Fruit fly (Drosophila melanogaster) whole organism, embryonic: ENCODE measurements around the gene CG15553.

Experiments used
- ATbp ChIP-seq: fragments of 200-800 bp; sonication (Bioruptor generic); optimal IDR thresholded peaks from 2 replicates; lab custom pipeline; 2017; ENCODE audit warnings: missing biosample characterization, mild to moderate bottlenecking, missing genetic modification characterization, missing genetic modification reagents
- Bgb ChIP-seq: fragments of 200-800 bp; sonication (Bioruptor generic); IDR thresholded peaks from 2 replicates; pipeline ENCODE4 v1.3.6; 2022; ENCODE audit warnings: missing biosample characterization, missing genetic modification characterization; ENCODE audit not compliant: partially characterized antibody
- CG10565 ChIP-seq: fragments of 200-800 bp; sonication (Bioruptor generic); optimal IDR thresholded peaks from 3 replicates; lab custom pipeline; 2016; ENCODE audit warnings: missing biosample characterization, mild to moderate bottlenecking, missing genetic modification characterization
- CG11085 ChIP-seq: fragments of 200-800 bp; sonication (Bioruptor generic); IDR thresholded peaks from 2 replicates; pipeline ENCODE4 v1.3.6; 2022; ENCODE audit warnings: missing biosample characterization, missing genetic modification characterization
- CG11093 ChIP-seq: fragments of 200-800 bp; sonication (Bioruptor generic); IDR thresholded peaks from 3 replicates; pipeline ENCODE4 v1.3.6; 2022; ENCODE audit warnings: missing biosample characterization, missing genetic modification characterization
- CG11696 ChIP-seq: fragments of 200-800 bp; sonication (Bioruptor generic); IDR thresholded peaks from 2 replicates; pipeline ENCODE4 v1.3.6; 2022; ENCODE audit warnings: missing biosample characterization, missing genetic modification characterization
- CG12299 ChIP-seq: fragments of 200-800 bp; sonication (Bioruptor generic); optimal IDR thresholded peaks from 2 replicates; lab custom pipeline; 2018; ENCODE audit warnings: missing biosample characterization, mild to moderate bottlenecking, missing genetic modification characterization
- CG13894 ChIP-seq: fragments of 200-800 bp; sonication (Bioruptor generic); optimal IDR thresholded peaks from 3 replicates; lab custom pipeline; 2018; ENCODE audit warnings: missing biosample characterization, mild to moderate bottlenecking, missing genetic modification characterization, moderate library complexity
- CG14965 ChIP-seq: fragments of 200-800 bp; sonication (Bioruptor generic); optimal IDR thresholded peaks from 2 replicates; lab custom pipeline; 2016; ENCODE audit warnings: missing biosample characterization, missing genetic modification characterization, borderline replicate concordance
- CG1529 ChIP-seq: fragments of 200-800 bp; sonication (Bioruptor generic); optimal IDR thresholded peaks from 3 replicates; lab custom pipeline; 2018; ENCODE audit warnings: missing biosample characterization, missing genetic modification characterization
- CG1602 ChIP-seq: fragments of 200-800 bp; sonication (Bioruptor generic); optimal IDR thresholded peaks from 3 replicates; lab custom pipeline; 2016; ENCODE audit warnings: missing biosample characterization, missing genetic modification characterization
- CG17186 ChIP-seq: fragments of 200-800 bp; sonication (Bioruptor generic); optimal IDR thresholded peaks from 3 replicates; lab custom pipeline; 2017; ENCODE audit warnings: missing biosample characterization, missing genetic modification reagents, missing genetic modification characterization
- CG1832 ChIP-seq: fragments of 200-800 bp; sonication (Bioruptor generic); optimal IDR thresholded peaks from 2 replicates; lab custom pipeline; 2017; ENCODE audit warnings: missing biosample characterization, mild to moderate bottlenecking, missing genetic modification characterization, inconsistent platforms
- CG2120 ChIP-seq: fragments of 200-800 bp; sonication (Bioruptor generic); optimal IDR thresholded peaks from 3 replicates; lab custom pipeline; 2016; ENCODE audit warnings: missing biosample characterization, missing genetic modification characterization
- CG2875 ChIP-seq: fragments of 200-800 bp; sonication (Bioruptor generic); optimal IDR thresholded peaks from 2 replicates; lab custom pipeline; 2017; ENCODE audit warnings: missing biosample characterization, mild to moderate bottlenecking, missing genetic modification characterization, missing genetic modification reagents
- CG32767 ChIP-seq: fragments of 200-800 bp; sonication (Bioruptor generic); IDR thresholded peaks from 2 replicates; pipeline ENCODE4 v1.3.6; 2022; ENCODE audit warnings: missing biosample characterization, missing genetic modification characterization
- CG32772 ChIP-seq: fragments of 200-800 bp; sonication (Bioruptor generic); IDR thresholded peaks from 2 replicates; pipeline ENCODE4 v1.3.6; 2022; ENCODE audit warnings: missing biosample characterization, missing genetic modification characterization
- CG3838 ChIP-seq: fragments of 200-800 bp; sonication (Bioruptor generic); optimal IDR thresholded peaks from 3 replicates; lab custom pipeline; 2016; ENCODE audit warnings: missing biosample characterization, missing genetic modification characterization
- CG4617 ChIP-seq: fragments of 200-800 bp; sonication (Bioruptor generic); optimal IDR thresholded peaks from 3 replicates; lab custom pipeline; 2016; ENCODE audit warnings: missing biosample characterization, missing genetic modification characterization, borderline replicate concordance
- CG5245 ChIP-seq: fragments of 200-800 bp; sonication (Bioruptor generic); optimal IDR thresholded peaks from 3 replicates; lab custom pipeline; 2016; ENCODE audit warnings: missing biosample characterization, missing genetic modification characterization
- CG8765 ChIP-seq: fragments of 200-800 bp; sonication (Bioruptor generic); IDR thresholded peaks from 2 replicates; pipeline ENCODE4 v1.3.6; 2022; ENCODE audit warnings: missing biosample characterization, missing genetic modification characterization
- CG8944 ChIP-seq: fragments of 200-800 bp; sonication (Bioruptor generic); optimal IDR thresholded peaks from 3 replicates; lab custom pipeline; 2016; ENCODE audit warnings: missing biosample characterization, missing genetic modification characterization
- CG9215 ChIP-seq: fragments of 200-800 bp; sonication (Bioruptor generic); IDR thresholded peaks from 2 replicates; pipeline ENCODE4 v1.3.6; 2022; ENCODE audit warnings: missing biosample characterization, missing genetic modification characterization
- CG9609 ChIP-seq: fragments of 200-800 bp; sonication (Bioruptor generic); optimal IDR thresholded peaks from 3 replicates; lab custom pipeline; 2016; ENCODE audit warnings: missing biosample characterization, missing genetic modification characterization
- CG9876 ChIP-seq: fragments of 200-800 bp; sonication (Bioruptor generic); optimal IDR thresholded peaks from 2 replicates; lab custom pipeline; 2016; ENCODE audit warnings: missing biosample characterization, missing genetic modification characterization
- CHES-1-like ChIP-seq: fragments of 200-800 bp; sonication (Bioruptor generic); optimal IDR thresholded peaks from 2 replicates; lab custom pipeline; 2016; ENCODE audit warnings: missing biosample characterization, missing genetic modification characterization
- D ChIP-seq, 2 experiments: fragments of 200-800 bp in 1 of 2; fragments of >200 bp in 1 of 2; sonication (Bioruptor generic) in 1 of 2; optimal IDR thresholded peaks; 2 replicates in 1 of 2; 3 replicates in 1 of 2; lab custom pipeline; 2017; ENCODE audit warnings: mild to moderate bottlenecking in 1 of 2, missing biosample characterization in 1 of 2, missing genetic modification characterization in 1 of 2, missing genetic modification reagents in 1 of 2
- Dip2 ChIP-seq: fragments of 200-800 bp; sonication (Bioruptor generic); IDR thresholded peaks from 2 replicates; pipeline ENCODE4 v1.3.6; 2022; ENCODE audit warnings: missing biosample characterization, missing genetic modification characterization
- Dll ChIP-seq: fragments of 200-800 bp; sonication (Bioruptor generic); IDR thresholded peaks from 4 replicates; pipeline ENCODE4 v1.3.6; 2022; ENCODE audit warnings: missing biosample characterization, missing genetic modification characterization; ENCODE audit not compliant: partially characterized antibody
- GATAe ChIP-seq: fragments of 200-800 bp; sonication (Bioruptor generic); conservative IDR thresholded peaks from 2 replicates; pipeline ENCODE4 v1.3.6; 2022; ENCODE audit warnings: missing biosample characterization, missing genetic modification characterization
- Jarid2 ChIP-seq: fragments of 200-800 bp; sonication (Bioruptor generic); optimal IDR thresholded peaks from 3 replicates; lab custom pipeline; 2017; ENCODE audit warnings: mild to moderate bottlenecking, missing biosample characterization, missing genetic modification reagents, missing genetic modification characterization
- Kr ChIP-seq: fragments of 200-800 bp; sonication (Bioruptor generic); optimal IDR thresholded peaks from 2 replicates; lab custom pipeline; 2017; ENCODE audit warnings: missing biosample characterization, mild to moderate bottlenecking, missing genetic modification characterization
- MBD-R2 ChIP-seq: fragments of 200-800 bp; sonication (Bioruptor generic); IDR thresholded peaks from 2 replicates; pipeline ENCODE4 v1.3.6; 2022; ENCODE audit warnings: missing biosample characterization, missing genetic modification characterization
- Med ChIP-seq: fragments of 200-800 bp; sonication (Bioruptor generic); peaks from one replicate; lab custom pipeline; 2016; ENCODE audit warnings: missing biosample characterization, missing genetic modification characterization, mild to moderate bottlenecking, inconsistent platforms, moderate library complexity
- NC2α ChIP-seq: fragments of 200-800 bp; sonication (Bioruptor generic); optimal IDR thresholded peaks from 2 replicates; lab custom pipeline; 2016; ENCODE audit warnings: missing biosample characterization, missing genetic modification characterization
- Optix ChIP-seq: fragments of 200-800 bp; sonication (Bioruptor generic); IDR thresholded peaks from 3 replicates; pipeline ENCODE4 v1.3.6; 2022; ENCODE audit warnings: missing biosample characterization, missing genetic modification characterization
- Rfx ChIP-seq: fragments of 200-800 bp; sonication (Bioruptor generic); IDR thresholded peaks from 2 replicates; pipeline ENCODE4 v1.3.6; 2022; ENCODE audit warnings: missing biosample characterization, missing genetic modification characterization
- Rx ChIP-seq: fragments of 200-800 bp; sonication (Bioruptor generic); IDR thresholded peaks from 2 replicates; pipeline ENCODE4 v1.3.6; 2022; ENCODE audit warnings: missing biosample characterization, missing genetic modification characterization
- Sin3A ChIP-seq: fragments of >200 bp; optimal IDR thresholded peaks from 2 replicates; lab custom pipeline; 2018
- Xrp1 ChIP-seq: fragments of 200-800 bp; sonication (Bioruptor generic); IDR thresholded peaks from 2 replicates; pipeline ENCODE4 v1.3.6; 2022; ENCODE audit warnings: missing biosample characterization, missing genetic modification characterization
- bbx ChIP-seq: fragments of 200-800 bp; sonication (Bioruptor generic); IDR thresholded peaks from 2 replicates; pipeline ENCODE4 v1.3.6; 2022; ENCODE audit warnings: missing biosample characterization, missing genetic modification characterization; ENCODE audit not compliant: partially characterized antibody
- chm ChIP-seq: fragments of 200-800 bp; sonication (Bioruptor generic); IDR thresholded peaks from 2 replicates; pipeline ENCODE4 v1.3.6; 2022; ENCODE audit warnings: missing biosample characterization, missing genetic modification characterization
- ems ChIP-seq: fragments of 200-800 bp; sonication (Bioruptor generic); optimal IDR thresholded peaks from 3 replicates; lab custom pipeline; 2016; ENCODE audit warnings: missing biosample characterization, missing genetic modification characterization
- gcm2 ChIP-seq: fragments of 200-800 bp; sonication (Bioruptor generic); optimal IDR thresholded peaks from 2 replicates; lab custom pipeline; 2016; ENCODE audit warnings: missing biosample characterization, missing genetic modification characterization
- gsb-n ChIP-seq: fragments of 200-800 bp; sonication (Bioruptor generic); optimal IDR thresholded peaks from 3 replicates; lab custom pipeline; 2018; ENCODE audit warnings: missing biosample characterization, mild to moderate bottlenecking, missing genetic modification characterization
- nau ChIP-seq: fragments of 200-800 bp; sonication (Bioruptor generic); optimal IDR thresholded peaks from 3 replicates; lab custom pipeline; 2017; ENCODE audit warnings: missing biosample characterization, mild to moderate bottlenecking, missing genetic modification characterization, missing genetic modification reagents
- peb ChIP-seq: fragments of 200-800 bp; sonication (Bioruptor generic); IDR thresholded peaks from 2 replicates; pipeline ENCODE4 v1.3.6; 2022; ENCODE audit warnings: missing biosample characterization, missing genetic modification characterization
- pfk ChIP-seq: fragments of 200-800 bp; sonication (Bioruptor generic); optimal IDR thresholded peaks from 2 replicates; lab custom pipeline; 2018; ENCODE audit warnings: missing biosample characterization, mild to moderate bottlenecking, missing genetic modification characterization, moderate library complexity
- phol ChIP-seq: fragments of 200-800 bp; sonication (Bioruptor generic); optimal IDR thresholded peaks from 3 replicates; lab custom pipeline; 2018; ENCODE audit warnings: missing biosample characterization, mild to moderate bottlenecking, missing genetic modification characterization, moderate library complexity
- shn ChIP-seq: fragments of 200-800 bp; sonication (Bioruptor generic); optimal IDR thresholded peaks from 3 replicates; lab custom pipeline; 2016; ENCODE audit warnings: missing biosample characterization, missing genetic modification characterization
- sisA ChIP-seq: fragments of 200-800 bp; sonication (Bioruptor generic); IDR thresholded peaks from 2 replicates; pipeline ENCODE4 v1.3.6; 2022; ENCODE audit warnings: missing biosample characterization, missing genetic modification characterization
- usp ChIP-seq: fragments of >200 bp; optimal IDR thresholded peaks from 2 replicates; lab custom pipeline; 2017; ENCODE audit warnings: missing biosample characterization, missing genetic modification characterization

Gene CG15553

dm6 chr3R:31086394-31086793 lies 14.6 kb downstream of the CG15553 start (continued):
- TF ChIP-seq chm (GFP tag; lab: Robert Waterston, UW) (peak; percentile 74), CG17186 (GFP tag; lab: Kevin White, UChicago) (no peak), phol (tag; lab: Kevin White, UChicago) (no peak), CG4617 (no peak), Bgb (GFP tag; lab: Robert Waterston, UW) (no peak), CG3838 (GFP tag; lab: Kevin White, UChicago) (no peak), Dll (no peak), CG5245 (GFP tag; lab: Kevin White, UChicago) (no peak), CG14965 (GFP tag; lab: Kevin White, UChicago) (no peak), CG11696 (GFP tag; lab: Robert Waterston, UW) (no peak), nau (GFP tag; lab: Kevin White, UChicago) (no peak), gcm2 (GFP tag; lab: Kevin White, UChicago) (no peak), usp (GFP tag; lab: Kevin White, UChicago) (no peak), ATbp (GFP tag; lab: Kevin White, UChicago) (no peak), CG10565 (no peak), CG13894 (tag; lab: Kevin White, UChicago) (no peak), CG9609 (GFP tag; lab: Kevin White, UChicago) (no peak), CG8765 (GFP tag; lab: Robert Waterston, UW) (no peak), MBD-R2 (GFP tag; lab: Robert Waterston, UW) (no peak), CG1529 (GFP tag; lab: Kevin White, UChicago) (no peak), GATAe (no peak), D (optimal IDR thresholded peaks at IDR 0.05; lab: Kevin White, UChicago) (no peak), D (GFP tag; optimal IDR thresholded peaks at IDR 0.05; lab: Kevin White, UChicago) (no peak), CG9876 (GFP tag; lab: Kevin White, UChicago) (no peak), sisA (GFP tag; lab: Robert Waterston, UW) (no peak), CG32772 (GFP tag; lab: Robert Waterston, UW) (no peak), CG1832 (GFP tag; lab: Kevin White, UChicago) (no peak), CG1602 (GFP tag; lab: Kevin White, UChicago) (no peak), Med (peak; percentile 82), Rfx (GFP tag; lab: Robert Waterston, UW) (peak; percentile 35; the same call in 1 of the 2 replicates), Xrp1 (GFP tag; lab: Robert Waterston, UW) (0 out of 2 replicates have a peak, but pooled peaks have one; percentile 25), Rx (no peak), gsb-n (no peak), Sin3A (lab: Kevin White, UChicago) (no peak), CG8944 (GFP tag; lab: Kevin White, UChicago) (no peak), bbx (no peak), Dip2 (GFP tag; lab: Robert Waterston, UW) (no peak), ems (GFP tag; lab: Kevin White, UChicago) (no peak), CG32767 (GFP tag; lab: Robert Waterston, UW) (no peak), NC2α (no peak), CG2120 (GFP tag; lab: Kevin White, UChicago) (no peak), CG2875 (GFP tag; lab: Kevin White, UChicago) (no peak), CHES-1-like (GFP tag; lab: Kevin White, UChicago) (no peak), pfk (GFP tag; lab: Kevin White, UChicago) (no peak), CG11093 (GFP tag; lab: Robert Waterston, UW) (no peak), shn (no peak), CG11085 (GFP tag; lab: Robert Waterston, UW) (no peak), Optix (GFP tag; lab: Robert Waterston, UW) (no peak), peb (no peak), Kr (GFP tag; lab: Kevin White, UChicago) (no peak), Jarid2 (GFP tag; lab: Kevin White, UChicago) (no peak), CG12299 (tag; lab: Kevin White, UChicago) (no peak), CG9215 (GFP tag; lab: Robert Waterston, UW) (no peak)
